Fruit fly (Drosophila melanogaster) whole organism, wandering third instar larva: ENCODE data around the gene ovm.
A peak's percentile ranks its signal among the peaks of the same experiment; 100 is the strongest.

ENCODE experiments used
- Abd-B ChIP-seq: fragments of >200 bp; optimal IDR thresholded peaks from 2 replicates; lab custom pipeline; 2017; ENCODE audit warnings: missing biosample characterization, missing genetic modification characterization
- CG32264 ChIP-seq: fragments of 200-800 bp; sonication (Bioruptor generic); optimal IDR thresholded peaks from 2 replicates; lab custom pipeline; 2016; ENCODE audit warnings: missing biosample characterization, missing genetic modification characterization
- CrebA ChIP-seq: fragments of 200-800 bp; sonication (Bioruptor generic); optimal IDR thresholded peaks from 2 replicates; lab custom pipeline; 2016; ENCODE audit warnings: missing biosample characterization, mild to moderate bottlenecking, missing genetic modification characterization, borderline replicate concordance
- Dfd ChIP-seq: fragments of >200 bp; optimal IDR thresholded peaks from 2 replicates; lab custom pipeline; 2017; ENCODE audit warnings: missing biosample characterization, missing genetic modification characterization
- Dif ChIP-seq: fragments of 200-275, 200-300 bp; sonication (Bioruptor generic); optimal IDR thresholded peaks from 2 replicates; lab custom pipeline; 2018; ENCODE audit warnings: missing biosample characterization, missing genetic modification characterization; ENCODE audit not compliant: partially characterized antibody
- HLH106 ChIP-seq: fragments of 200-800 bp; optimal IDR thresholded peaks from 3 replicates; lab custom pipeline; 2019; ENCODE audit warnings: missing biosample characterization, mild to moderate bottlenecking, missing genetic modification characterization, moderate library complexity
- Hnf4 ChIP-seq: fragments of 200-800 bp; sonication (Bioruptor generic); optimal IDR thresholded peaks from 2 replicates; lab custom pipeline; 2016; ENCODE audit warnings: missing biosample characterization, mild to moderate bottlenecking, missing genetic modification characterization
- Hr78 ChIP-seq: fragments of >200 bp; optimal IDR thresholded peaks from 2 replicates; lab custom pipeline; 2017; ENCODE audit warnings: missing biosample characterization, missing genetic modification characterization
- Hr83 ChIP-seq: fragments of 200-300 bp; sonication (Bioruptor generic); optimal IDR thresholded peaks from 2 replicates; lab custom pipeline; 2016; ENCODE audit warnings: missing biosample characterization, mild to moderate bottlenecking, missing genetic modification characterization, moderate library complexity; ENCODE audit not compliant: poor library complexity, severe bottlenecking
- Mio ChIP-seq: sonication (Bioruptor generic); optimal IDR thresholded peaks from 2 replicates; lab custom pipeline; 2016; ENCODE audit warnings: missing biosample characterization, missing genetic modification characterization
- Myc ChIP-seq: fragments of >200 bp; optimal IDR thresholded peaks from 2 replicates; lab custom pipeline; 2017
- OdsH ChIP-seq: fragments of 200-800 bp; sonication (Bioruptor generic); optimal IDR thresholded peaks from 2 replicates; lab custom pipeline; 2016; ENCODE audit warnings: missing biosample characterization, mild to moderate bottlenecking, missing genetic modification characterization
- Rel ChIP-seq, 2 experiments: fragments of 200-800 bp; sonication (Bioruptor generic) in 1 of 2; optimal IDR thresholded peaks; 2 replicates in 1 of 2; 3 replicates in 1 of 2; lab custom pipeline; 2016 to 2019; ENCODE audit warnings: mild to moderate bottlenecking in 2 of 2, missing biosample characterization in 2 of 2, missing genetic modification characterization in 2 of 2, moderate library complexity in 1 of 2
- Sp1 ChIP-seq: fragments of 200-800 bp; sonication (Bioruptor generic); optimal IDR thresholded peaks from 3 replicates; lab custom pipeline; 2019; ENCODE audit warnings: missing biosample characterization, mild to moderate bottlenecking, missing genetic modification characterization, moderate library complexity
- Vsx2 ChIP-seq: fragments of 200-300, 225-300 bp; sonication (Bioruptor generic); optimal IDR thresholded peaks from 2 replicates; lab custom pipeline; 2018; ENCODE audit warnings: missing biosample characterization, missing genetic modification characterization; ENCODE audit not compliant: partially characterized antibody
- br ChIP-seq: fragments of 200-800 bp; sonication (Bioruptor generic); optimal IDR thresholded peaks from 2 replicates; lab custom pipeline; 2016; ENCODE audit warnings: missing biosample characterization, missing genetic modification characterization
- dl ChIP-seq, 2 experiments: fragments of 175-275, 200-275 bp in 1 of 2; fragments of 200-275 bp in 1 of 2; sonication (Bioruptor generic); optimal IDR thresholded peaks; lab custom pipeline; 2018; ENCODE audit warnings: mild to moderate bottlenecking in 2 of 2, missing biosample characterization in 2 of 2, missing genetic modification characterization in 2 of 2, moderate library complexity in 2 of 2; ENCODE audit not compliant: partially characterized antibody in 2 of 2, insufficient read depth in 1 of 2
- dsf ChIP-seq: sonication (Bioruptor generic); optimal IDR thresholded peaks from 2 replicates; lab custom pipeline; 2016; ENCODE audit warnings: missing biosample characterization, missing genetic modification characterization, borderline replicate concordance
- ey ChIP-seq: fragments of 200-800 bp; sonication (Bioruptor generic); optimal IDR thresholded peaks from 2 replicates; lab custom pipeline; 2016; ENCODE audit warnings: missing biosample characterization, missing genetic modification characterization
- foxo ChIP-seq, 2 experiments: fragments of 200-800 bp; sonication (Bioruptor generic); optimal IDR thresholded peaks; 2 replicates in 1 of 2; 3 replicates in 1 of 2; lab custom pipeline; 2016 to 2017; ENCODE audit warnings: missing biosample characterization in 2 of 2, missing genetic modification characterization in 2 of 2
- fru ChIP-seq: fragments of 200-800 bp; sonication (Bioruptor generic); optimal IDR thresholded peaks from 3 replicates; lab custom pipeline; 2016; ENCODE audit warnings: missing biosample characterization, mild to moderate bottlenecking, missing genetic modification characterization
- h ChIP-seq: fragments of 200-800 bp; sonication (Bioruptor generic); optimal IDR thresholded peaks from 3 replicates; lab custom pipeline; 2016; ENCODE audit warnings: missing biosample characterization, mild to moderate bottlenecking, missing genetic modification characterization
- lola ChIP-seq: fragments of >200 bp; optimal IDR thresholded peaks from 2 replicates; lab custom pipeline; 2017; ENCODE audit warnings: missing biosample characterization, missing genetic modification characterization
- pan ChIP-seq: fragments of >200 bp; optimal IDR thresholded peaks from 2 replicates; lab custom pipeline; 2017
- psq ChIP-seq: fragments of 200-800 bp; sonication (Bioruptor generic); optimal IDR thresholded peaks from 3 replicates; lab custom pipeline; 2017; ENCODE audit warnings: missing biosample characterization, mild to moderate bottlenecking, missing genetic modification characterization, moderate library complexity
- rgr ChIP-seq: fragments of 200-800 bp; sonication (Bioruptor generic); optimal IDR thresholded peaks from 3 replicates; lab custom pipeline; 2016; ENCODE audit warnings: missing biosample characterization, mild to moderate bottlenecking, missing genetic modification characterization
- sv ChIP-seq: fragments of 200-800 bp; sonication (Bioruptor generic); optimal IDR thresholded peaks from 3 replicates; lab custom pipeline; 2016; ENCODE audit warnings: missing biosample characterization, missing genetic modification characterization
- woc ChIP-seq: sonication (Bioruptor generic); optimal IDR thresholded peaks from 2 replicates; lab custom pipeline; 2016; ENCODE audit warnings: missing biosample characterization, mild to moderate bottlenecking, missing genetic modification characterization

The ovm gene

dm6 chr2L:136131-136426, 4.7 kb downstream of the ovm start:
- TF ChIP-seq Vsx2, result no peak
- TF ChIP-seq Hr78 (GFP tag; lab: Kevin White, UChicago), result no peak
- no peak for TF ChIP-seq Abd-B (GFP tag; lab: Kevin White, UChicago)
- TF ChIP-seq Myc (lab: Kevin White, UChicago), result no peak
- no peak for TF ChIP-seq CG32264 (GFP tag; lab: Kevin White, UChicago)
- no peak for TF ChIP-seq lola
- no peak for TF ChIP-seq Mio (GFP tag; lab: Kevin White, UChicago)
- TF ChIP-seq br (GFP tag; lab: Kevin White, UChicago), result no peak
- no peak for TF ChIP-seq dsf (GFP tag; lab: Kevin White, UChicago)
- no peak for TF ChIP-seq ey (GFP tag; lab: Kevin White, UChicago)
- no peak for TF ChIP-seq Sp1
- no peak for TF ChIP-seq psq

dm6 chr2L:135383-136130, 5.2 kb downstream of the ovm start:
- TF ChIP-seq Hnf4 (GFP tag; lab: Kevin White, UChicago) (peak; percentile 62), sv (GFP tag; lab: Kevin White, UChicago) (no peak), woc (GFP tag; lab: Kevin White, UChicago) (no peak), Myc (lab: Kevin White, UChicago) (no peak), lola (no peak), Rel (GFP tag; optimal IDR thresholded peaks at IDR 0.05; lab: Kevin White, UChicago) (no peak), Rel (tag; optimal IDR thresholded peaks at IDR 0.05; lab: Kevin White, UChicago) (peak; percentile 20), Vsx2 (no peak), foxo (GFP tag; optimal IDR thresholded peaks at IDR 0.05; lab: Kevin White, UChicago) (no peak), Dfd (no peak), pan (lab: Kevin White, UChicago) (no peak), Hr78 (GFP tag; lab: Kevin White, UChicago) (no peak), HLH106 (no peak), fru (GFP tag; lab: Kevin White, UChicago) (peak; percentile 47), Hr83 (GFP tag; lab: Kevin White, UChicago) (no peak)

- no peak for TF ChIP-seq ey (GFP tag; lab: Kevin White, UChicago)
- no peak for TF ChIP-seq Rel (GFP tag; optimal IDR thresholded peaks at IDR 0.05; lab: Kevin White, UChicago)
- peak; percentile 22 for TF ChIP-seq Rel (tag; optimal IDR thresholded peaks at IDR 0.05; lab: Kevin White, UChicago)
Observed at dm6 chr2L:134563-135382, 6.0 kb downstream of the ovm start.

- TF ChIP-seq rgr (peak; percentile 45), Hr83 (GFP tag; lab: Kevin White, UChicago) (peak; percentile 41), dl (GFP tag; optimal IDR thresholded peaks at IDR 0.05; lab: Kevin White, UChicago; ENCODE audit: insufficient read depth in 1 of 2, partially characterized antibody in 2 of 2) (peak; percentile 66 to 89), OdsH (GFP tag; lab: Kevin White, UChicago) (peak; percentile 14), pan (lab: Kevin White, UChicago) (no peak), foxo (GFP tag; optimal IDR thresholded peaks at IDR 0.05; lab: Kevin White, UChicago) (peak in 1 of 2 experiments; percentile 15), Sp1 (peak; percentile 59), br (GFP tag; lab: Kevin White, UChicago) (peak; percentile 43), Hr78 (GFP tag; lab: Kevin White, UChicago) (no peak), Rel (GFP tag; optimal IDR thresholded peaks at IDR 0.05; lab: Kevin White, UChicago) (no peak), Rel (tag; optimal IDR thresholded peaks at IDR 0.05; lab: Kevin White, UChicago) (peak; percentile 68), Hnf4 (GFP tag; lab: Kevin White, UChicago) (peak; percentile 42), Dif (GFP tag; lab: Kevin White, UChicago) (peak; percentile 90), h (GFP tag; lab: Kevin White, UChicago) (peak; percentile 55), CrebA (GFP tag; lab: Kevin White, UChicago) (no peak), psq (no peak)
- TF ChIP-seq, all 38 proteins: peak for 11
Observed at dm6 chr2L:131466-132270, 9.1 kb downstream of the ovm start, which contains the start of gene Gs1. TSS of gene Gs1 (plus strand) at chr2L:132077.
